Fruit fly (Drosophila melanogaster): ENCODE data around the gene CG42460.

DNA sequence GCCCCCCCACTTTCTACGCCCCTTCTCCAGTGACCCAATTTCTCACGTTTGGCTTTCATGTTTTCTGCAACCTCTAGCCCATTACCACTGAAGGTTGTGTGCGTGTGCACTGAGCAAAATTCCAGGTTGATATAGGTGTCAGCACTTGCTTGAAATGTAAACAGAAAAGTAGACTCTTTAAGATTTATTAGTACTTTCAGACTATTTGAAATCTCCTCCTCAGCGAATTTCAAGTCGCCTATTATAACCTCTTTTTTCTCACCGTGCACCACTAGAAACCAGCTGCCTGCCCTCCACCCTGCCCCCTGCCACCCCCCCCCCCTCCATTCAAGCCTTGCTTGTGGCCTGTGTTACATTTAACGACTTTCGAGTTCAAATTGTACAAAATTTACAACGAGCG, 46.8 kb upstream of the CG42460 start:
- TF ChIP-seq h (optimal IDR thresholded peaks at IDR 0.05) (no peak), Myc (optimal IDR thresholded peaks at IDR 0.05) (no peak), psq (optimal IDR thresholded peaks at IDR 0.05) (no peak), insv (optimal IDR thresholded peaks at IDR 0.05) (no peak)
